Fruit fly (Drosophila melanogaster): Measurements from ENCODE around the gene CG42717.
A peak's percentile ranks its signal among the peaks of the same experiment; 100 is the strongest.

The CG42717 gene

DNA sequence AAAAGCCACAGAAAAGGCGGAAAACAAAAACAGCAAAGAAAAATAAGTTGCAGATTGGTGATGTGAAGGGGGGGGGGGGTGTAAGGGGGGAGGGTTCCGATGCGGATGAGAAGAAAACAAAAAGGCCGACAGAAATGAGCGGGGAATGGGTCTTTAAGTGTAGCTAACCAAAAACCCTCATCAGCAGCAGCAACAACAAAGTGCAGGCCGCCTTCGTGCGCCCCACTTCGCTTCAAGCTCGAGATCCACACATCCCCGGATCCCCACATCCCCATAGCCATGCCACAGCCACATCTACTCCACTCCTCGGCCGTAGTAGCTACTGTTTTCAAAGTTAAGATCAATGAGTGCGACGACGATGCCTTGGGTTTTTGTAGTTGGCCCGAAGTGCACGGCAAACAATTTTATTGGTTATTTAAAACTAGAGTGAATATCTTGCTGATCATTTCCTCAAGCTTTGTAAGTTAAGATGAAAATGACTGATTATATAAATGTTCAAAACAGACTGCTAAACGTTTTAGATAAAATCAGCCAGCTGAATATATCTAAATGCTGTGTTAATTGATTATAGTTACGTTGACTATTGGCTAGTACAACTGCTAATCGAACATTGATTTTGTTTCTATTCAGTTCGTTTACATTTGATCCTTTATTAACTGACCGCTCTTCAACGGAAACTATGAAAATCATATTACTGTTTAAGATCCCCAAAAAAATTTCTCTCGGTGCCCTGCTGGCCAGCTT, 8.5 kb downstream of the CG42717 start (continued):
- TF ChIP-seq GATAe (GFP tag; conservative IDR thresholded peaks at IDR 0.05): no peak
- no peak for TF ChIP-seq nau (GFP tag; optimal IDR thresholded peaks at IDR 0.05)
- no peak for TF ChIP-seq CG12236 (GFP tag; optimal IDR thresholded peaks at IDR 0.05)
- no peak for TF ChIP-seq disco-r (GFP tag; optimal IDR thresholded peaks at IDR 0.05)
- TF ChIP-seq Med (GFP tag): peak; percentile 41
- TF ChIP-seq CG30403 (GFP tag; optimal IDR thresholded peaks at IDR 0.05): peak; percentile 17
- TF ChIP-seq CG5245 (GFP tag; optimal IDR thresholded peaks at IDR 0.05): no peak
- TF ChIP-seq Bdp1 (GFP tag; optimal IDR thresholded peaks at IDR 0.05): no peak
- no peak for TF ChIP-seq ro (GFP tag; IDR thresholded peaks at IDR 0.05)
- no peak for TF ChIP-seq aop (GFP tag; IDR thresholded peaks at IDR 0.05)
- no peak for TF ChIP-seq Atf6 (GFP tag; IDR thresholded peaks at IDR 0.05)
- TF ChIP-seq al (GFP tag; IDR thresholded peaks at IDR 0.05): no peak
- peak; percentile 6 for TF ChIP-seq CG7556 (GFP tag; optimal IDR thresholded peaks at IDR 0.05)
- no peak for TF ChIP-seq kah (GFP tag; optimal IDR thresholded peaks at IDR 0.05)
- TF ChIP-seq odd (GFP tag; optimal IDR thresholded peaks at IDR 0.05): no peak
- TF ChIP-seq twi (tag; optimal IDR thresholded peaks at IDR 0.05): no peak
- TF ChIP-seq mam (GFP tag; optimal IDR thresholded peaks at IDR 0.05): no peak
- TF ChIP-seq hkb (optimal IDR thresholded peaks at IDR 0.05): no peak
- no peak for TF ChIP-seq hkb (GFP tag; IDR thresholded peaks at IDR 0.05)
- TF ChIP-seq Hsf (GFP tag; optimal IDR thresholded peaks at IDR 0.05): no peak
- TF ChIP-seq Lpt (GFP tag; optimal IDR thresholded peaks at IDR 0.05): no peak
- TF ChIP-seq CG3995 (GFP tag; optimal IDR thresholded peaks at IDR 0.05): no peak
- no peak for TF ChIP-seq ken (GFP tag; IDR thresholded peaks at IDR 0.05)
- no peak for TF ChIP-seq CG12659 (GFP tag; optimal IDR thresholded peaks at IDR 0.05)
- peak; percentile 13 for TF ChIP-seq Myb (GFP tag; optimal IDR thresholded peaks at IDR 0.05)
- no peak for TF ChIP-seq gcm2 (GFP tag; optimal IDR thresholded peaks at IDR 0.05)
- TF ChIP-seq CG12071 (GFP tag; optimal IDR thresholded peaks at IDR 0.05): no peak
- no peak for TF ChIP-seq pfk (GFP tag; optimal IDR thresholded peaks at IDR 0.05)
- no peak for TF ChIP-seq cad (GFP tag; optimal IDR thresholded peaks at IDR 0.05)
- TF ChIP-seq CG7987 (GFP tag; optimal IDR thresholded peaks at IDR 0.05): no peak
- TF ChIP-seq Dek (tag; optimal IDR thresholded peaks at IDR 0.05): no peak

DNA sequence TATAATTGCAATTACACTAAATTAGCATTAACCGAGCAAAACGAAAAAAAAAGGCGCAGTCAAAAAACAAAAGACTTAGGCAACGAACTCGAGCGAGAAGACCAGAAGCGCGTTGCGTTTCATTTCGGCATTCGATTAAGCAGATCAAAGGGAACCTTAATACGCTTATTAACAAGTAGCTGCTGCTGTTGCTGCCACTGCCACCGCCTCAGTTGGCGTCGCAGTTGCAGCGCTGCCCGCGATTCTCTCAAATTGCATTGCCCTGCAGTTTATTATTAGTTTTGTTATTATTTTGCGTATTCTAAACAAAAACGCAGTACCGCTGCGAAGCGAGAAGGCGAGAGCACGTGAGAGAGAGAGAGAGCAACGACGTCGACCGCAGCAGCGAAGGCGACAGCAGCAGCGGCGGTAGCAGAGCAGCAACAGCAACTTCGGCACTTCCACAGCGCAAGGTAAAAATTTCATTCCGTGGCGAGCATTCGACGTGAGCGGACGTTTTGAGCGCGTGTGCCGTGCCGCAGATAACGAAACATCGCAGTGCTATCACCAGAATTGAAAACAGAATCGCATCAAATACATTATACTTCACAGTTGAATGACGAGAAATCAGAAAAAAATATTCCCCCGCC, 9.9 kb downstream of the CG42717 start, which contains the start of gene Notum:
TSS of gene Notum (plus strand) at position 461 of the 629 bp plus-strand sequence.
- TF ChIP-seq CG4854 (GFP tag; optimal IDR thresholded peaks at IDR 0.05): no peak
- peak; percentile 0 for TF ChIP-seq sd (tag; optimal IDR thresholded peaks at IDR 0.05)
- peak; percentile 18 for TF ChIP-seq gsb-n (tag; optimal IDR thresholded peaks at IDR 0.05)
- TF ChIP-seq Trl (optimal IDR thresholded peaks at IDR 0.05): peak; percentile 38 to 56
- no peak for TF ChIP-seq Trl (GFP tag; optimal IDR thresholded peaks at IDR 0.05)
- peak; percentile 48 for TF ChIP-seq Deaf1 (tag; optimal IDR thresholded peaks at IDR 0.05)
- TF ChIP-seq zen (tag; optimal IDR thresholded peaks at IDR 0.05): peak; percentile 13
- TF ChIP-seq dm (GFP tag; optimal IDR thresholded peaks at IDR 0.05): no peak
- no peak for TF ChIP-seq CoRest (tag; optimal IDR thresholded peaks at IDR 0.05)
- no peak for TF ChIP-seq ham (GFP tag; IDR thresholded peaks at IDR 0.05)
- TF ChIP-seq her (GFP tag; optimal IDR thresholded peaks at IDR 0.05): no peak
- 0 out of 2 replicates have a peak, but pooled peaks have one; percentile 4 for TF ChIP-seq Xrp1 (GFP tag; IDR thresholded peaks at IDR 0.05)
- TF ChIP-seq pan (optimal IDR thresholded peaks at IDR 0.05): peak in 1 of 2 experiments; percentile 27
- peak in 1 of 2 experiments; percentile 30 for TF ChIP-seq pan (GFP tag; optimal IDR thresholded peaks at IDR 0.05 in 1 of 2, IDR thresholded peaks at IDR 0.05 in 1 of 2)
- TF ChIP-seq vvl (GFP tag; IDR thresholded peaks at IDR 0.05): peak; percentile 44
- peak; percentile 91 for TF ChIP-seq CG15479 (GFP tag; optimal IDR thresholded peaks at IDR 0.05)
- no peak for TF ChIP-seq tin (GFP tag; optimal IDR thresholded peaks at IDR 0.05)
- peak; percentile 11 for TF ChIP-seq Mes4 (GFP tag; optimal IDR thresholded peaks at IDR 0.05)
- no peak for TF ChIP-seq Elba2 (GFP tag; optimal IDR thresholded peaks at IDR 0.05)
- peak; percentile 28; the same call in 1 of the 2 replicates for TF ChIP-seq bbx (GFP tag; IDR thresholded peaks at IDR 0.05; ENCODE audit: partially characterized antibody)
- TF ChIP-seq chm (GFP tag; IDR thresholded peaks at IDR 0.05): 0 out of 2 replicates have a peak, but pooled peaks have one; percentile 37
- TF ChIP-seq Chrac-16 (GFP tag; optimal IDR thresholded peaks at IDR 0.05): no peak

Data from whole organism, embryonic.